Worm (Caenorhabditis elegans) whole organism, L3 larva: ENCODE measurements around the gene K01A11.3.

Source experiments
- ZK546.5 ChIP-seq: sonication (generic microtip); optimal IDR thresholded peaks from 2 replicates; lab custom pipeline; 2017; ENCODE audit warnings: missing biosample characterization, missing genetic modification characterization
- egl-27 ChIP-seq: sonication (generic microtip); optimal IDR thresholded peaks from 4 replicates; lab custom pipeline; 2017; ENCODE audit warnings: missing biosample characterization, missing genetic modification reagents, missing genetic modification characterization
- elt-1 ChIP-seq: fragments of 150-350 bp; optimal IDR thresholded peaks from 2 replicates; lab custom pipeline; 2014; ENCODE audit warnings: missing biosample characterization, missing genetic modification characterization
- elt-2 ChIP-seq: sonication (generic microtip); optimal IDR thresholded peaks from 2 replicates; lab custom pipeline; 2016; ENCODE audit warnings: missing genetic modification reagents, mild to moderate bottlenecking, missing genetic modification characterization, missing compliant biosample characterization
- eor-1 ChIP-seq, 2 experiments: fragments of 150-350 bp; optimal IDR thresholded peaks; 2 replicates each; lab custom pipeline; 2014 to 2018; ENCODE audit warnings: missing biosample characterization in 2 of 2, missing genetic modification characterization in 2 of 2
- fos-1 ChIP-seq: fragments of 150-350 bp; optimal IDR thresholded peaks from 2 replicates; lab custom pipeline; 2014; ENCODE audit warnings: missing biosample characterization, missing genetic modification characterization
- lin-39 ChIP-seq: fragments of 150-350 bp; optimal IDR thresholded peaks from 2 replicates; lab custom pipeline; 2018; ENCODE audit warnings: missing biosample characterization, missing genetic modification reagents, missing genetic modification characterization
- mdl-1 ChIP-seq: fragments of 150-350 bp; optimal IDR thresholded peaks from 2 replicates; lab custom pipeline; 2014; ENCODE audit warnings: missing biosample characterization, missing genetic modification characterization
- nhr-23 ChIP-seq: fragments of 150-350 bp; optimal IDR thresholded peaks from 2 replicates; lab custom pipeline; 2014; ENCODE audit warnings: missing biosample characterization, missing genetic modification reagents, missing genetic modification characterization
- unc-62 ChIP-seq: fragments of 150-350 bp; sonication (generic microtip); optimal IDR thresholded peaks from 4 replicates; lab custom pipeline; 2014; ENCODE audit warnings: missing biosample characterization, missing genetic modification reagents, missing genetic modification characterization
- zag-1 ChIP-seq: fragments of 150-350 bp; optimal IDR thresholded peaks from 2 replicates; lab custom pipeline; 2014; ENCODE audit warnings: missing biosample characterization, missing genetic modification characterization

DNA sequence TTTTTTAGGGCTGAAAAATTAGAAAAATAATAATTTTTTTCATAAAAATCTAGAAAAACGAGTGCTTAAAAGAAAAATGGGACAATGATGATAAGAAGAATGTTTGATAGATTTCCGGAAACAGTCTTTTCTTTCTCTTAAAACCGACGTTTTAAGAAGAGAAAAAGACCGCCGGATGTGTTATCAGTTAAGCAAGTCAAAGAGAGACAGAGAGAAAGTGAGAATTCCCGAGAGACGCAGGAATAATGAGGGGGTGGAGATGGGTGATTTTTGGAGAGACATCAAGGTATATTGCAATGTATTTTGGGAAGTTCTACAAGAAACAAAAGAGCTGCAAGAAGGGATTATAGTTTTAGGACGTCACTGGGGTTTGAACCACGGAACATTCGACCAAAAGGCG lies 23.1 kb upstream of the K01A11.3 start, which contains the start of gene C34C12.9:
- TF ChIP-seq eor-1 (tag; optimal IDR thresholded peaks at IDR 0.05; lab: Kevin White, UChicago), result no peak
- TF ChIP-seq mdl-1 (tag; lab: Kevin White, UChicago), result no peak
- TF ChIP-seq nhr-23 (tag; lab: Kevin White, UChicago), result no peak
- no peak for TF ChIP-seq fos-1 (tag; lab: Kevin White, UChicago)
- TF ChIP-seq unc-62 (GFP tag; lab: Kevin White, UChicago), result no peak
- TF ChIP-seq elt-1 (tag; lab: Kevin White, UChicago), result no peak
- no peak for TF ChIP-seq ZK546.5
- no peak for TF ChIP-seq lin-39
- peak; percentile 48 for TF ChIP-seq elt-2 (tag; lab: Kevin White, UChicago)
- no peak for TF ChIP-seq zag-1 (tag; lab: Kevin White, UChicago)
- no peak for TF ChIP-seq egl-27 (tag; lab: Kevin White, UChicago)
